Fruit fly (Drosophila melanogaster) whole organism, wandering third instar larva: ENCODE results near the gene Gli.

Source experiments
- Abd-B ChIP-seq: fragments of >200 bp; optimal IDR thresholded peaks from 2 replicates; lab custom pipeline; 2017; ENCODE audit warnings: missing biosample characterization, missing genetic modification characterization
- CG32264 ChIP-seq: fragments of 200-800 bp; sonication (Bioruptor generic); optimal IDR thresholded peaks from 2 replicates; lab custom pipeline; 2016; ENCODE audit warnings: missing biosample characterization, missing genetic modification characterization
- CG9705 ChIP-seq: fragments of 200-800 bp; sonication (Bioruptor generic); optimal IDR thresholded peaks from 2 replicates; lab custom pipeline; 2018; ENCODE audit warnings: missing biosample characterization, mild to moderate bottlenecking, missing genetic modification characterization
- CrebA ChIP-seq: fragments of 200-800 bp; sonication (Bioruptor generic); optimal IDR thresholded peaks from 2 replicates; lab custom pipeline; 2016; ENCODE audit warnings: missing biosample characterization, mild to moderate bottlenecking, missing genetic modification characterization, borderline replicate concordance
- Dfd ChIP-seq: fragments of >200 bp; optimal IDR thresholded peaks from 2 replicates; lab custom pipeline; 2017; ENCODE audit warnings: missing biosample characterization, missing genetic modification characterization
- Dif ChIP-seq: fragments of 200-275, 200-300 bp; sonication (Bioruptor generic); optimal IDR thresholded peaks from 2 replicates; lab custom pipeline; 2018; ENCODE audit warnings: missing biosample characterization, missing genetic modification characterization; ENCODE audit not compliant: partially characterized antibody
- GATAd ChIP-seq: sonication (Bioruptor generic); optimal IDR thresholded peaks from 2 replicates; lab custom pipeline; 2016; ENCODE audit warnings: missing biosample characterization, missing genetic modification characterization
- HLH106 ChIP-seq: fragments of 200-800 bp; optimal IDR thresholded peaks from 3 replicates; lab custom pipeline; 2019; ENCODE audit warnings: missing biosample characterization, mild to moderate bottlenecking, missing genetic modification characterization, moderate library complexity
- Hnf4 ChIP-seq: fragments of 200-800 bp; sonication (Bioruptor generic); optimal IDR thresholded peaks from 2 replicates; lab custom pipeline; 2016; ENCODE audit warnings: missing biosample characterization, mild to moderate bottlenecking, missing genetic modification characterization
- Hr78 ChIP-seq: fragments of >200 bp; optimal IDR thresholded peaks from 2 replicates; lab custom pipeline; 2017; ENCODE audit warnings: missing biosample characterization, missing genetic modification characterization
- Hr83 ChIP-seq: fragments of 200-300 bp; sonication (Bioruptor generic); optimal IDR thresholded peaks from 2 replicates; lab custom pipeline; 2016; ENCODE audit warnings: missing biosample characterization, mild to moderate bottlenecking, missing genetic modification characterization, moderate library complexity; ENCODE audit not compliant: poor library complexity, severe bottlenecking
- Jra ChIP-seq: sonication (Bioruptor generic); optimal IDR thresholded peaks from 2 replicates; lab custom pipeline; 2016; ENCODE audit warnings: missing biosample characterization, missing genetic modification characterization
- Mio ChIP-seq: sonication (Bioruptor generic); optimal IDR thresholded peaks from 2 replicates; lab custom pipeline; 2016; ENCODE audit warnings: missing biosample characterization, missing genetic modification characterization
- OdsH ChIP-seq: fragments of 200-800 bp; sonication (Bioruptor generic); optimal IDR thresholded peaks from 2 replicates; lab custom pipeline; 2016; ENCODE audit warnings: missing biosample characterization, mild to moderate bottlenecking, missing genetic modification characterization
- Rel ChIP-seq, 2 experiments: fragments of 200-800 bp; sonication (Bioruptor generic) in 1 of 2; optimal IDR thresholded peaks; 2 replicates in 1 of 2; 3 replicates in 1 of 2; lab custom pipeline; 2016 to 2019; ENCODE audit warnings: mild to moderate bottlenecking in 2 of 2, missing biosample characterization in 2 of 2, missing genetic modification characterization in 2 of 2, moderate library complexity in 1 of 2
- Sp1 ChIP-seq: fragments of 200-800 bp; sonication (Bioruptor generic); optimal IDR thresholded peaks from 3 replicates; lab custom pipeline; 2019; ENCODE audit warnings: missing biosample characterization, mild to moderate bottlenecking, missing genetic modification characterization, moderate library complexity
- Vsx2 ChIP-seq: fragments of 200-300, 225-300 bp; sonication (Bioruptor generic); optimal IDR thresholded peaks from 2 replicates; lab custom pipeline; 2018; ENCODE audit warnings: missing biosample characterization, missing genetic modification characterization; ENCODE audit not compliant: partially characterized antibody
- br ChIP-seq: fragments of 200-800 bp; sonication (Bioruptor generic); optimal IDR thresholded peaks from 2 replicates; lab custom pipeline; 2016; ENCODE audit warnings: missing biosample characterization, missing genetic modification characterization
- brk ChIP-seq: fragments of 200-800 bp; sonication (Bioruptor generic); optimal IDR thresholded peaks from 2 replicates; lab custom pipeline; 2016; ENCODE audit warnings: missing biosample characterization, mild to moderate bottlenecking, missing genetic modification characterization
- dsf ChIP-seq: sonication (Bioruptor generic); optimal IDR thresholded peaks from 2 replicates; lab custom pipeline; 2016; ENCODE audit warnings: missing biosample characterization, missing genetic modification characterization, borderline replicate concordance
- foxo ChIP-seq, 2 experiments: fragments of 200-800 bp; sonication (Bioruptor generic); optimal IDR thresholded peaks; 2 replicates in 1 of 2; 3 replicates in 1 of 2; lab custom pipeline; 2016 to 2017; ENCODE audit warnings: missing biosample characterization in 2 of 2, missing genetic modification characterization in 2 of 2
- fru ChIP-seq: fragments of 200-800 bp; sonication (Bioruptor generic); optimal IDR thresholded peaks from 3 replicates; lab custom pipeline; 2016; ENCODE audit warnings: missing biosample characterization, mild to moderate bottlenecking, missing genetic modification characterization
- h ChIP-seq: fragments of 200-800 bp; sonication (Bioruptor generic); optimal IDR thresholded peaks from 3 replicates; lab custom pipeline; 2016; ENCODE audit warnings: missing biosample characterization, mild to moderate bottlenecking, missing genetic modification characterization
- jim ChIP-seq: fragments of 175-275, 200-325 bp; sonication (Bioruptor generic); optimal IDR thresholded peaks from 2 replicates; lab custom pipeline; 2016; ENCODE audit warnings: missing biosample characterization, mild to moderate bottlenecking, missing genetic modification characterization
- psq ChIP-seq: fragments of 200-800 bp; sonication (Bioruptor generic); optimal IDR thresholded peaks from 3 replicates; lab custom pipeline; 2017; ENCODE audit warnings: missing biosample characterization, mild to moderate bottlenecking, missing genetic modification characterization, moderate library complexity
- rgr ChIP-seq: fragments of 200-800 bp; sonication (Bioruptor generic); optimal IDR thresholded peaks from 3 replicates; lab custom pipeline; 2016; ENCODE audit warnings: missing biosample characterization, mild to moderate bottlenecking, missing genetic modification characterization
- sv ChIP-seq: fragments of 200-800 bp; sonication (Bioruptor generic); optimal IDR thresholded peaks from 3 replicates; lab custom pipeline; 2016; ENCODE audit warnings: missing biosample characterization, missing genetic modification characterization
- tai ChIP-seq: sonication (Bioruptor generic); optimal IDR thresholded peaks from 2 replicates; lab custom pipeline; 2016; ENCODE audit warnings: missing biosample characterization, missing genetic modification characterization
- usp ChIP-seq: fragments of >200 bp; optimal IDR thresholded peaks from 2 replicates; lab custom pipeline; 2017; ENCODE audit warnings: missing biosample characterization, missing genetic modification characterization
- woc ChIP-seq: sonication (Bioruptor generic); optimal IDR thresholded peaks from 2 replicates; lab custom pipeline; 2016; ENCODE audit warnings: missing biosample characterization, mild to moderate bottlenecking, missing genetic modification characterization

Gene Gli

dm6 chr2L:15783785-15784184, 21.2 kb upstream of the Gli start, which contains the start of gene t-Grip91:
Gene t-Grip91, plus strand, starts transcription at chr2L:15784085.
- TF ChIP-seq Abd-B (GFP tag; lab: Kevin White, UChicago), result no peak
- TF ChIP-seq HLH106 (tag; lab: Kevin White, UChicago), result no peak
- TF ChIP-seq tai (GFP tag; lab: Kevin White, UChicago), result no peak
- TF ChIP-seq Sp1 (GFP tag; lab: Kevin White, UChicago), result no peak
- no peak for TF ChIP-seq Dfd

- no peak for TF ChIP-seq rgr
- TF ChIP-seq usp, result no peak
Measured at dm6 chr2L:15782996-15783395, 20.4 kb upstream of the Gli start.

dm6 chr2L:15776752-15777151, 14.2 kb upstream of the Gli start, which contains the start of gene CG43760:
Gene CG43760, minus strand, starts transcription at chr2L:15776852.
- no peak for TF ChIP-seq h (GFP tag; lab: Kevin White, UChicago)
- no peak for TF ChIP-seq foxo (GFP tag; optimal IDR thresholded peaks at IDR 0.05; lab: Kevin White, UChicago)
- TF ChIP-seq Sp1 (GFP tag; lab: Kevin White, UChicago), result no peak
- TF ChIP-seq, all 38 proteins: peak for 0

- TF ChIP-seq psq (GFP tag; lab: Kevin White, UChicago), result no peak
- no peak for TF ChIP-seq HLH106 (tag; lab: Kevin White, UChicago)
- TF ChIP-seq woc, result no peak
- no peak for TF ChIP-seq Vsx2 (GFP tag; lab: Kevin White, UChicago)
- no peak for TF ChIP-seq Mio (GFP tag; lab: Kevin White, UChicago)
- TF ChIP-seq Jra (GFP tag; lab: Kevin White, UChicago), result no peak
- TF ChIP-seq rgr, result no peak
- no peak for TF ChIP-seq foxo (GFP tag; optimal IDR thresholded peaks at IDR 0.05; lab: Kevin White, UChicago)
Measured at dm6 chr2L:15773013-15773412, 10.5 kb upstream of the Gli start, which contains the start of gene CG31826. Gene CG31826, minus strand, starts transcription at chr2L:15773113.

- no peak for TF ChIP-seq foxo (GFP tag; optimal IDR thresholded peaks at IDR 0.05; lab: Kevin White, UChicago)
- TF ChIP-seq Hr78 (GFP tag; lab: Kevin White, UChicago), result no peak
Measured at dm6 chr2L:15770978-15771377, 8.4 kb upstream of the Gli start, which contains the start of gene Ku80. Gene Ku80, minus strand, starts transcription at chr2L:15771159.

dm6 chr2L:15768097-15768496, 5.5 kb upstream of the Gli start, which contains the start of gene wek:
Gene wek, minus strand, starts transcription at chr2L:15768349.
- no peak for TF ChIP-seq fru (GFP tag; lab: Kevin White, UChicago)
- TF ChIP-seq GATAd (GFP tag; lab: Kevin White, UChicago), result no peak

- TF ChIP-seq Rel (GFP tag; optimal IDR thresholded peaks at IDR 0.05; lab: Kevin White, UChicago) (no peak), Rel (tag; optimal IDR thresholded peaks at IDR 0.05; lab: Kevin White, UChicago) (no peak), fru (GFP tag; lab: Kevin White, UChicago) (no peak), Dfd (no peak), Hr78 (GFP tag; lab: Kevin White, UChicago) (no peak), brk (GFP tag; lab: Kevin White, UChicago) (no peak), jim (GFP tag; lab: Kevin White, UChicago) (no peak), br (GFP tag; lab: Kevin White, UChicago) (no peak), Dif (GFP tag; lab: Kevin White, UChicago) (no peak), GATAd (GFP tag; lab: Kevin White, UChicago) (no peak), h (GFP tag; lab: Kevin White, UChicago) (no peak), dsf (GFP tag; lab: Kevin White, UChicago) (no peak)
Measured at dm6 chr2L:15764029-15764428, 1.5 kb upstream of the Gli start, which contains the start of gene CG3793. Gene CG3793, plus strand, starts transcription at chr2L:15764220.

- TF ChIP-seq woc, result no peak
- no peak for TF ChIP-seq sv
- no peak for TF ChIP-seq psq (GFP tag; lab: Kevin White, UChicago)
- no peak for TF ChIP-seq Hnf4 (GFP tag; lab: Kevin White, UChicago)
- no peak for TF ChIP-seq Hr83 (GFP tag; lab: Kevin White, UChicago)
- no peak for TF ChIP-seq OdsH (GFP tag; lab: Kevin White, UChicago)
- no peak for TF ChIP-seq CG9705 (GFP tag; lab: Kevin White, UChicago)
- TF ChIP-seq Abd-B (GFP tag; lab: Kevin White, UChicago), result no peak
- no peak for TF ChIP-seq jim (GFP tag; lab: Kevin White, UChicago)
- TF ChIP-seq CrebA (GFP tag; lab: Kevin White, UChicago), result no peak
- TF ChIP-seq h (GFP tag; lab: Kevin White, UChicago), result no peak
- no peak for TF ChIP-seq usp
- TF ChIP-seq Dfd, result no peak
- TF ChIP-seq Mio (GFP tag; lab: Kevin White, UChicago), result no peak
- no peak for TF ChIP-seq CG32264 (GFP tag; lab: Kevin White, UChicago)
- no peak for TF ChIP-seq foxo (GFP tag; optimal IDR thresholded peaks at IDR 0.05; lab: Kevin White, UChicago)
Measured at dm6 chr2L:15763401-15763800, 843 bp upstream of the Gli start.
